Worm (Caenorhabditis elegans): ENCODE results near the gene acbp-3.

acbp-3 gene

DNA sequence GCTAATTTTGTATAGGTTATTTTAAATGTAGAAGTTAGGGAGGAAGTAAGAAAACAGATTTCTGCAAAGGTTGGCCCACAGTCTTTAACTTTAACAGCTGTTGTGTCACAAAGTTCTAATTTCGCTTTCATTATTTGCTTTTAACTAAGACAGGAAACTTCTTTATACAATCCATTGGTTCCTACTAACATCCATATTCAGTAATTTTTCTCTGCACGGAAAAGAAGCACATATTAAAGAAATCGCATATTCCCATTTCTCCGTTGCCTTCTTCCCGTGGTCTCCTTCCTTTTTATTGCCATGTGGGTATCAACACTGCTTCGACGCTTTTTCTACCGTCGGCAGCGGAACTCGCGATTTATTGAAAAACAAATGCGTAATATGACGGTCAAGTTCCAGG, 21.1 kb upstream of the acbp-3 start, which contains the start of gene T21E8.6:
Gene T21E8.6, plus strand, starts transcription at position 301 of the 400 bp plus-strand sequence.
- TF ChIP-seq ztf-18 (tag; optimal IDR thresholded peaks at IDR 0.05) (no peak), Y53F4B.3 (GFP tag; IDR thresholded peaks at IDR 0.05) (no peak), rcor-1 (GFP tag; IDR thresholded peaks at IDR 0.05) (no peak), F10E7.11 (tag; optimal IDR thresholded peaks at IDR 0.05) (no peak), nfyb-1 (GFP tag; IDR thresholded peaks at IDR 0.05) (no peak), K11D2.4 (GFP tag; IDR thresholded peaks at IDR 0.05) (no peak), F49E8.2 (tag; optimal IDR thresholded peaks at IDR 0.05; ENCODE audit: insufficient read depth) (no peak), lsl-1 (GFP tag; optimal IDR thresholded peaks at IDR 0.05) (no peak)

DNA sequence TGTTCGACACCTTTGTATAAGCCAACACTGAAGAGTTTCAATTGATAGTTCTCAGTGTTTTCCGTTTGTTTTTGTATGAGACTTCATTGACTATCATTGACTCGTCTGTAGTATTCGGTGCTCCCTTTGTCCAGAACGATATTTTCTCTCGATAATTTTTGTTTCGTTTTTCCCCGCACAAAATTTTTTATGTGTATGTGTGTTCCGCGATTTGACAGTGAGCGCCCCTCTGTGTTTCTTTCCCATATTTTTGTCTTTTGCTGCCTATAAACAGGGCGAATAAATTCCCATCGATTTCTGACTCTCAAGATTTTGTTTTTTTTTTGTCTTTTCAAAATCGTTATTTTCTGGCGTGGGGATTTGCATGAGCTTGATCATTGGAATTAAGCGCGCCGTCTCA, 19.9 kb upstream of the acbp-3 start, which contains the start of gene T21E8.7:
Gene T21E8.7, plus strand, starts transcription at position 301 of the 400 bp plus-strand sequence.
- TF ChIP-seq unc-130 (GFP tag; optimal IDR thresholded peaks at IDR 0.05) = no peak
- no peak for TF ChIP-seq ztf-26 (tag; optimal IDR thresholded peaks at IDR 0.05)
- TF ChIP-seq F49E8.2 (tag; optimal IDR thresholded peaks at IDR 0.05; ENCODE audit: insufficient read depth) = no peak
- no peak for TF ChIP-seq zfh-2 (GFP tag; conservative IDR thresholded peaks at IDR 0.05)
- TF ChIP-seq pha-4 (tag; optimal IDR thresholded peaks at IDR 0.05) = no peak

DNA sequence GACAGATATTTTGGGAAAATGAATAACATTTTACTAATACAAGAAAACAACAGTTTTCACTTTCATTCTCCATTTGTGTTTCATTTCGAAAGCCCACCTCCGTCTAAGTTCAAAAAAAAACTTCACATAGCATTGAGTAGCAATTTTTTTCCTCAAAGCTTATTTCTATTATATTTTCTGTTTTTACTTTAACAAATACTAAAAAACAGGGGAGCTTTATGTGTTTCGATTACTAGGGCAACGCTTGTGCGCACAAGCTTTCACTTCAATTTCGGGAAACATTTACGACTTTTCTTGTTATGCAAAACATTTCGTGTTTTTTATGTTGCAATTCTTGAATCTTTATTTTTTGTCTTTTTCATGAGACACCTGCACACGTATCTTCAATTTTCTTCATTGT, 17.2 kb upstream of the acbp-3 start, which contains the start of gene T21E8.5:
Gene T21E8.5, plus strand, starts transcription at position 301 of the 400 bp plus-strand sequence.
- TF ChIP-seq madf-10 (tag; optimal IDR thresholded peaks at IDR 0.05) = no peak
- no peak for TF ChIP-seq attf-5 (GFP tag; optimal IDR thresholded peaks at IDR 0.05)

DNA sequence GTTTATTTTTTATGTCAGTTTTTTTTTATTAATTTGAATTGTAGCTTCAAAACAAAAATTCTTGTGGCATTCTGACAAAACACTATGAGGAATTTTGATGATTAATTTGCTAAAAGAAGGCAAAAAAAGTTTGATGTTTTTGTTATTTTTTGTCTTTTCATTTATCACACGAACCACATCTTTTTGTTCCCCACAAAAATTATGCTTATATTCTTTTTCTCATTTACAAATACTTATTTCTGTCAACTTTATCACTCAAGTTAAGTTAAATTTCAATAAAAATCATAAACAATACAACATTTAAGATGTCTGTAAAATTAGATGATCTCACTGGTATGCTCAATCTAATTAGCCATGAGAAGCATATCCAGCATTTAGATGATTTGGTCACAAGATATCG, 14.9 kb upstream of the acbp-3 start, which contains the start of gene F47B10.6:
Gene F47B10.6, plus strand, starts transcription at position 301 of the 400 bp plus-strand sequence.
- no peak for TF ChIP-seq F23B12.7 (tag; optimal IDR thresholded peaks at IDR 0.05; ENCODE audit: insufficient read depth)
- TF ChIP-seq F22D6.2 (tag; optimal IDR thresholded peaks at IDR 0.05) = no peak
- no peak for TF ChIP-seq D2030.7 (GFP tag; IDR thresholded peaks at IDR 0.05)
- TF ChIP-seq cebp-2 (GFP tag; IDR thresholded peaks at IDR 0.05) = no peak
- no peak for TF ChIP-seq bed-2 (GFP tag; IDR thresholded peaks at IDR 0.05)
- no peak for TF ChIP-seq fkh-3 (tag; optimal IDR thresholded peaks at IDR 0.05)
- TF ChIP-seq hmg-1.2 (GFP tag; IDR thresholded peaks at IDR 0.05) = no peak
- no peak for TF ChIP-seq cebp-1 (GFP tag; IDR thresholded peaks at IDR 0.05)
- no peak for TF ChIP-seq cebp-1 (tag; optimal IDR thresholded peaks at IDR 0.05)
- no peak for TF ChIP-seq ceh-100 (GFP tag; IDR thresholded peaks at IDR 0.05)

DNA sequence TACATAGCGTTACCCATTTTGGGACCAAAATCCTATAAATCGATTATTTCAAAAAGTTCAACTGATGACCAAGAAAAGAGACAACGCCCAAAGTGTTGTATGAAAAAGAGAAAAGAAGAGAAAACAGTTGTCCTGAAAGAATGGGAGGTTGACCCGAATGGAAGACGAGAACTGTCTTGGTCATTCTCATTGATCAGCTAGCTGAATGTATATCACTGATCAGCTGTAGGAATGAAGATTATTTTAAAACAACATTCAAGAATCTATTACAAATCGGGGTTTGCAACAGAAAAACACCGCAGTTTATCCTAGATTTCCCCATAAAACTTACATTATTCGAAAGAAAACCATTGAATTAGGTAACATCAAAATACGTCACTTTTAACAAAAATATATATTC, 12.6 kb upstream of the acbp-3 start, which contains the start of gene F47B10.5:
Gene F47B10.5, minus strand, starts transcription at position 101 of the 400 bp plus-strand sequence.
- TF ChIP-seq Y79H2A.3 (GFP tag; conservative IDR thresholded peaks at IDR 0.05) = no peak
- no peak for TF ChIP-seq nhr-120 (GFP tag; IDR thresholded peaks at IDR 0.05)
- no peak for TF ChIP-seq gei-17 (GFP tag; optimal IDR thresholded peaks at IDR 0.05)
- no peak for TF ChIP-seq hmg-20 (GFP tag; IDR thresholded peaks at IDR 0.05)
- no peak for TF ChIP-seq F33H1.4 (GFP tag; IDR thresholded peaks at IDR 0.05)
- no peak for TF ChIP-seq aptf-3 (GFP tag; IDR thresholded peaks at IDR 0.05)
- TF ChIP-seq lin-40 (tag; optimal IDR thresholded peaks at IDR 0.05) = no peak

DNA sequence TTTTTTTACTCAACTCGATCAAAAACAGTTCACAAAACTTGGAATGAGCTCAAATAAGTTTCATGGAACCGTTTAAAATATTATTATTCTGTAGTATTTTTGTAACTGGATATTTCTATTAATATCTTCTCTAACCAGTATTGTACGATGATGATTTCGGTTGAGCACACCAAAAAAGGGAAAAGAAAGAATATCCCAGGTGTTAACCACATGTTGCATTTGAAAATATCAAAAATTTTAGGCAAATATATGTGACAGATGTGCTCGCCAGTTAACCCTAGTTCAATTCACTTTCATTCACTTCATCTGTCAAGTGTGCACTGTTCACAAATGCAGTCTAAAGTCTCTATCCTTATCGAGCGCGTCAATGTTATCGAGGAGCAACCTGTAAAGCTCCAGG, 12.1 kb upstream of the acbp-3 start, which contains the start of gene F47B10.4:
Gene F47B10.4, plus strand, starts transcription at position 301 of the 400 bp plus-strand sequence.
- TF ChIP-seq B0261.1 (tag; optimal IDR thresholded peaks at IDR 0.05) = no peak
- no peak for TF ChIP-seq lin-35 (GFP tag; optimal IDR thresholded peaks at IDR 0.05)
- TF ChIP-seq repo-1 (tag; optimal IDR thresholded peaks at IDR 0.05) = no peak
- no peak for TF ChIP-seq fkh-3 (tag; optimal IDR thresholded peaks at IDR 0.05)
- no peak for TF ChIP-seq ceh-100 (GFP tag; IDR thresholded peaks at IDR 0.05)
- no peak for TF ChIP-seq gei-17 (GFP tag; optimal IDR thresholded peaks at IDR 0.05)
- TF ChIP-seq F57C9.4 (tag; optimal IDR thresholded peaks at IDR 0.05) = no peak
